Worm (Caenorhabditis elegans) whole organism, L4 larva: ENCODE measurements around the gene scrm-8.
"Not testable (repeated sequence)": the region's sequence is repeated elsewhere in the genome, so short reads cannot be mapped to it uniquely, and the experiment has no call there.

Experiments
- D1046.2 ChIP-seq: fragments of 200-800 bp; sonication (Bioruptor generic); IDR thresholded peaks from 2 replicates; pipeline ENCODE4 v1.3.6; 2022; ENCODE audit warnings: missing genetic modification characterization, missing compliant biosample characterization
- T26A8.4 ChIP-seq: fragments of 200-800 bp; sonication (Bioruptor generic); IDR thresholded peaks from 2 replicates; pipeline ENCODE4 v1.3.6; 2022; ENCODE audit warnings: missing genetic modification characterization, missing compliant biosample characterization
- Y105C5A.15 ChIP-seq: fragments of 200-800 bp; sonication (Bioruptor generic); IDR thresholded peaks from 2 replicates; pipeline ENCODE4 v1.3.6; 2022; ENCODE audit warnings: missing genetic modification characterization, missing compliant biosample characterization
- Y48G9A.11 ChIP-seq: fragments of 200-800 bp; sonication (Bioruptor generic); IDR thresholded peaks from 2 replicates; pipeline ENCODE4 v1.3.6; 2022; ENCODE audit warnings: missing genetic modification reagents, missing genetic modification characterization, missing compliant biosample characterization
- ZK337.2 ChIP-seq: fragments of 200-800 bp; sonication (Bioruptor generic); IDR thresholded peaks from 2 replicates; pipeline ENCODE4 v1.3.6; 2022; ENCODE audit warnings: missing genetic modification reagents, missing genetic modification characterization, missing compliant biosample characterization
- arid-1 ChIP-seq: fragments of 200-800 bp; sonication (Bioruptor generic); conservative IDR thresholded peaks from 2 replicates; pipeline ENCODE4 v1.3.6; 2022; ENCODE audit warnings: missing genetic modification reagents, missing genetic modification characterization, missing compliant biosample characterization
- ceh-20 ChIP-seq: fragments of 200-800 bp; sonication (Bioruptor generic); IDR thresholded peaks from 2 replicates; pipeline ENCODE4 v1.3.6; 2022; ENCODE audit warnings: missing genetic modification reagents, missing genetic modification characterization, missing compliant biosample characterization
- ctbp-1 ChIP-seq: fragments of 200-800 bp; sonication (Bioruptor generic); IDR thresholded peaks from 2 replicates; pipeline ENCODE4 v1.3.6; 2022; ENCODE audit warnings: missing genetic modification reagents, missing genetic modification characterization, missing compliant biosample characterization
- daf-8 ChIP-seq: fragments of 200-800 bp; sonication (Bioruptor generic); IDR thresholded peaks from 2 replicates; pipeline ENCODE4 v1.3.6; 2022; ENCODE audit warnings: missing genetic modification characterization, missing compliant biosample characterization
- dmd-6 ChIP-seq: fragments of 200-800 bp; sonication (Bioruptor generic); IDR thresholded peaks from 2 replicates; pipeline ENCODE4 v1.3.6; 2022; ENCODE audit warnings: missing genetic modification reagents, missing genetic modification characterization, missing compliant biosample characterization
- dmd-8 ChIP-seq: fragments of 200-800 bp; sonication (Bioruptor generic); IDR thresholded peaks from 2 replicates; pipeline ENCODE4 v1.3.6; 2022; ENCODE audit warnings: missing genetic modification characterization, missing compliant biosample characterization
- dmd-9 ChIP-seq: fragments of 200-800 bp; sonication (Bioruptor generic); IDR thresholded peaks from 2 replicates; pipeline ENCODE4 v1.3.6; 2022; ENCODE audit warnings: missing genetic modification reagents, missing genetic modification characterization, missing compliant biosample characterization
- dpl-1 ChIP-seq: fragments of 150-350 bp; optimal IDR thresholded peaks from 2 replicates; lab custom pipeline; 2014; ENCODE audit warnings: missing biosample characterization, missing genetic modification reagents, missing genetic modification characterization
- egl-43 ChIP-seq: fragments of 200-800 bp; sonication (Bioruptor generic); IDR thresholded peaks from 2 replicates; pipeline ENCODE4 v1.3.6; 2022; ENCODE audit warnings: missing genetic modification reagents, missing genetic modification characterization, missing compliant biosample characterization
- hlh-11 ChIP-seq: fragments of 200-800 bp; sonication (Bioruptor generic); optimal IDR thresholded peaks from 2 replicates; lab custom pipeline; 2018; ENCODE audit warnings: mild to moderate bottlenecking, missing genetic modification characterization, missing compliant biosample characterization
- hmg-1.1 ChIP-seq: fragments of 200-800 bp; sonication (Bioruptor generic); IDR thresholded peaks from 2 replicates; pipeline ENCODE4 v1.3.6; 2022; ENCODE audit warnings: missing genetic modification reagents, missing genetic modification characterization, missing compliant biosample characterization
- lin-1 ChIP-seq: fragments of 200-800 bp; sonication (Bioruptor generic); IDR thresholded peaks from 2 replicates; pipeline ENCODE4 v1.3.6; 2022; ENCODE audit warnings: missing genetic modification reagents, missing genetic modification characterization, missing compliant biosample characterization
- lin-29 ChIP-seq: fragments of 200-800 bp; sonication (Bioruptor generic); IDR thresholded peaks from 2 replicates; pipeline ENCODE4 v1.3.6; 2022; ENCODE audit warnings: missing genetic modification reagents, missing genetic modification characterization, missing compliant biosample characterization
- lin-38 ChIP-seq: fragments of 200-800 bp; sonication (Bioruptor generic); IDR thresholded peaks from 2 replicates; pipeline ENCODE4 v1.3.6; 2022; ENCODE audit warnings: missing genetic modification reagents, missing genetic modification characterization, missing compliant biosample characterization
- lsy-2 ChIP-seq, 2 experiments: fragments of 150-350 bp in 1 of 2; sonication (generic microtip) in 1 of 2; optimal IDR thresholded peaks; 2 replicates each; lab custom pipeline; 2014 to 2017; ENCODE audit warnings: missing biosample characterization in 2 of 2, missing genetic modification characterization in 2 of 2
- madf-5 ChIP-seq, 2 experiments: fragments of 200-800 bp; sonication (Bioruptor generic); IDR thresholded peaks; 2 replicates each; pipeline ENCODE4 v1.3.6; 2022; ENCODE audit warnings: missing compliant biosample characterization in 2 of 2, missing genetic modification characterization in 2 of 2
- madf-9 ChIP-seq: fragments of 200-800 bp; sonication (Bioruptor generic); conservative IDR thresholded peaks from 2 replicates; pipeline ENCODE4 v1.3.6; 2022; ENCODE audit warnings: missing genetic modification reagents, missing genetic modification characterization, missing compliant biosample characterization
- mdt-29 ChIP-seq: fragments of 200-800 bp; sonication (Bioruptor generic); IDR thresholded peaks from 2 replicates; pipeline ENCODE4 v1.3.6; 2022; ENCODE audit warnings: missing genetic modification reagents, missing genetic modification characterization, missing compliant biosample characterization
- mes-2 ChIP-seq: sonication (generic microtip); optimal IDR thresholded peaks from 2 replicates; lab custom pipeline; 2016; ENCODE audit warnings: missing genotype, mild to moderate bottlenecking, missing genetic modification characterization, missing compliant biosample characterization; ENCODE audit not compliant: poor library complexity, severe bottlenecking
- mxl-2 ChIP-seq: fragments of 200-800 bp; sonication (Bioruptor generic); conservative IDR thresholded peaks from 2 replicates; pipeline ENCODE4 v1.3.6; 2022; ENCODE audit warnings: missing genetic modification reagents, missing genetic modification characterization, missing compliant biosample characterization
- nhr-25 ChIP-seq: sonication (generic microtip); optimal IDR thresholded peaks from 2 replicates; lab custom pipeline; 2017; ENCODE audit warnings: missing genetic modification characterization, mild to moderate bottlenecking, missing compliant biosample characterization, antibody characterized with exemption, moderate library complexity, borderline replicate concordance; ENCODE audit not compliant: insufficient read depth
- nhr-41 ChIP-seq: fragments of 200-800 bp; sonication (Bioruptor generic); IDR thresholded peaks from 2 replicates; pipeline ENCODE4 v1.3.6; 2022; ENCODE audit warnings: missing genetic modification reagents, missing genetic modification characterization, missing compliant biosample characterization
- nhr-42 ChIP-seq: fragments of 200-800 bp; sonication (Bioruptor generic); IDR thresholded peaks from 2 replicates; pipeline ENCODE4 v1.3.6; 2022; ENCODE audit warnings: missing genetic modification characterization, missing compliant biosample characterization
- pha-4 ChIP-seq, 2 experiments: fragments of 150-350 bp in 1 of 2; fragments of 200-800 bp in 1 of 2; sonication (Bioruptor generic) in 1 of 2; IDR thresholded peaks in 1 of 2; optimal IDR thresholded peaks in 1 of 2; 2 replicates each; pipeline versions ENCODE4 v1.3.6 to Lab custom; 2014 to 2022; ENCODE audit warnings: missing genetic modification characterization in 2 of 2, missing genetic modification reagents in 2 of 2, missing biosample characterization in 1 of 2, missing compliant biosample characterization in 1 of 2
- php-3 ChIP-seq: fragments of 200-800 bp; sonication (Bioruptor generic); IDR thresholded peaks from 2 replicates; pipeline ENCODE4 v1.3.6; 2022; ENCODE audit warnings: missing genetic modification reagents, missing genetic modification characterization, missing compliant biosample characterization
- rbr-2 ChIP-seq: sonication (generic microtip); optimal IDR thresholded peaks from 2 replicates; lab custom pipeline; 2016; ENCODE audit warnings: missing genotype, missing genetic modification characterization, missing compliant biosample characterization
- saeg-2 ChIP-seq: fragments of 200-800 bp; sonication (Bioruptor generic); IDR thresholded peaks from 2 replicates; pipeline ENCODE4 v1.3.6; 2022; ENCODE audit warnings: missing genetic modification reagents, missing genetic modification characterization, missing compliant biosample characterization
- set-16 ChIP-seq: fragments of 200-800 bp; sonication (Bioruptor generic); IDR thresholded peaks from 2 replicates; pipeline ENCODE4 v1.3.6; 2022; ENCODE audit warnings: missing genetic modification reagents, missing genetic modification characterization, missing compliant biosample characterization
- tra-1 ChIP-seq: fragments of 200-800 bp; sonication (Bioruptor generic); IDR thresholded peaks from 2 replicates; pipeline ENCODE4 v1.3.6; 2022; ENCODE audit warnings: missing genetic modification reagents, missing genetic modification characterization, missing compliant biosample characterization
- vab-7 ChIP-seq: fragments of 200-800 bp; sonication (Bioruptor generic); IDR thresholded peaks from 2 replicates; pipeline ENCODE4 v1.3.6; 2022; ENCODE audit warnings: missing genetic modification reagents, missing genetic modification characterization, missing compliant biosample characterization
- zfp-3 ChIP-seq: fragments of 200-800 bp; sonication (Bioruptor generic); conservative IDR thresholded peaks from 2 replicates; pipeline ENCODE4 v1.3.6; 2022; ENCODE audit warnings: missing genetic modification reagents, missing genetic modification characterization, missing compliant biosample characterization

Gene scrm-8

DNA sequence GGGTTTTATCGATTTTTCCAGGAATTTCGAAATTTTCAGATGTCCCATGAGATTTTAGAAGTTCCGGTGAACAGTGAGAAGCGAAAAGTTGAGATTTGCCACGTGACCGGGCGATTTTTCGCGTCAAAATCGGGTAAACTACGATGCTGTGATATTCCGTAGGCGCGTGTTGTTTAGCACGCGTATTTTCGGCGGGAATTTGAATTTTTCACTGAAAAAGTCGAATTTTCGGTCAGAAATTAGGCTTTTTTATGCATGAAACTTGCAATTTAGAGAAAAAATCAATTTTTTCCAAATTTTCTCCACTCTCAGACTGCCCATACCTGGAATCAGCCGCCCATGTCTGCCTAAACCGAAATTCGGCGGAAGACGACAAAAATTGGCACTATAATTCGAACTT is 13.9 kb downstream of the scrm-8 start, which contains the start of gene tsen-34:
TSS of gene tsen-34 (plus strand) at position 34 of the 400 bp plus-strand sequence.
- TF ChIP-seq nhr-25 (tag; lab: Kevin White, UChicago) (no peak), Y48G9A.11 (GFP tag; lab: Robert Waterston, UW) (0 out of 2 replicates have a peak, but pooled peaks have one; percentile 19), Y105C5A.15 (GFP tag; lab: Robert Waterston, UW) (no peak)

ce11 chrIV:4180032-4180431 is 15.5 kb downstream of the scrm-8 start:
- 0 out of 2 replicates have a peak, but pooled peaks have one; percentile 25 for TF ChIP-seq hmg-1.1
- peak; percentile 87 for TF ChIP-seq lin-38 (GFP tag; lab: Robert Waterston, UW)

DNA sequence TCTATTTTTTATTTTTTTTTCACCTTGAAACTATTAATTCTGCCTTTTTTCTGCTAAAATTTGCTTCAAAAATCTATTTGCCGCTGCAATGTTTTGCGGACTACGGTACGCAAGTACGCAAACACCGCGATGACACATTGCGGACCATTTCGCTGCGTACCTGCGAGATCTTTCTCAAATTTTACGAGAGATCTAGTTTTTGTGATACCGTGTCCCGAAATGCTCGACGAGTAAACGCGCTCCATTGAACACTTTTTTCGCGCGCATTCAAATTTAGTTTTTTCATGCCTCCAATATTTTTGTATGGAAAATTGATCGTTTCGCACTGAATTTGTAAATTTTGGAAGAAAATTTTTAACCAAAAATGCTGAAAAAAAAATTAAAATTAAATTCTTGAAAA is 20.3 kb downstream of the scrm-8 start:
- TF ChIP-seq hmg-1.1 (peak; percentile 98), D1046.2 (GFP tag; lab: Robert Waterston, UW) (peak; percentile 96), tra-1 (GFP tag; lab: Robert Waterston, UW) (peak; percentile 95), php-3 (peak; percentile 92), Y48G9A.11 (GFP tag; lab: Robert Waterston, UW) (peak; percentile 70), lin-38 (GFP tag; lab: Robert Waterston, UW) (peak; percentile 100), T26A8.4 (peak; percentile 96), rbr-2 (tag; lab: Kevin White, UChicago) (peak; percentile 32), zfp-3 (GFP tag; lab: Robert Waterston, UW) (peak; percentile 93), ctbp-1 (GFP tag; lab: Robert Waterston, UW) (peak; percentile 92), egl-43 (GFP tag; lab: Robert Waterston, UW) (peak; percentile 95), ZK337.2 (GFP tag; lab: Robert Waterston, UW) (peak; percentile 82), pha-4 (GFP tag; IDR thresholded peaks at IDR 0.05; lab: Robert Waterston, UW) (peak; percentile 85), dmd-9 (GFP tag; lab: Robert Waterston, UW) (peak; percentile 95), madf-9 (GFP tag; lab: Robert Waterston, UW) (peak; percentile 83), mdt-29 (peak; percentile 83), lsy-2 (tag; optimal IDR thresholded peaks at IDR 0.05; lab: Kevin White, UChicago) (peak; percentile 28 to 77), madf-5 (GFP tag; IDR thresholded peaks at IDR 0.05; lab: Robert Waterston, UW) (peak in 1 of 2 experiments; percentile 88; a peak in 2 of 4 replicates), nhr-41 (GFP tag; lab: Robert Waterston, UW) (0 out of 2 replicates have a peak, but pooled peaks have one; percentile 30), hlh-11 (peak; percentile 3), dpl-1 (GFP tag; lab: Kevin White, UChicago) (peak; percentile 33), lin-1 (GFP tag; lab: Robert Waterston, UW) (0 out of 2 replicates have a peak, but pooled peaks have one; percentile 43), saeg-2 (GFP tag; lab: Robert Waterston, UW) (peak; percentile 88), dmd-8 (GFP tag; lab: Robert Waterston, UW) (0 out of 2 replicates have a peak, but pooled peaks have one; percentile 12), set-16 (GFP tag; lab: Robert Waterston, UW) (peak; percentile 51; the same call in 1 of the 2 replicates), dmd-6 (peak; percentile 95), nhr-42 (GFP tag; lab: Robert Waterston, UW) (peak; percentile 97), mes-2 (tag; lab: Kevin White, UChicago) (peak; percentile 53), ceh-20 (GFP tag; lab: Robert Waterston, UW) (peak; percentile 98), daf-8 (peak; percentile 82; the same call in 1 of the 2 replicates), mxl-2 (GFP tag; lab: Robert Waterston, UW) (0 out of 2 replicates have a peak, but pooled peaks have one; percentile 14), vab-7 (GFP tag; lab: Robert Waterston, UW) (peak; percentile 81), arid-1 (peak; percentile 84), lin-29 (GFP tag; lab: Robert Waterston, UW) (peak; percentile 98)
- TF ChIP-seq pha-4 (tag; optimal IDR thresholded peaks at IDR 0.05; lab: Kevin White, UChicago) = not testable (repeated sequence)
- TF ChIP-seq, all 104 proteins: peak for 34; not testable (repeated sequence) for 70
